Worm (Caenorhabditis elegans) whole organism, midembryonic: ENCODE measurements around the gene sor-1.

Experiments used
- T22C8.4 ChIP-seq: fragments of 200-800 bp; sonication (Bioruptor generic); IDR thresholded peaks from 2 replicates; pipeline ENCODE4 v1.3.6; 2022; ENCODE audit warnings: missing genetic modification characterization, missing compliant biosample characterization
- cog-1 ChIP-seq: sonication (generic microtip); optimal IDR thresholded peaks from 2 replicates; lab custom pipeline; 2016; ENCODE audit warnings: missing genetic modification characterization, missing compliant biosample characterization
- flt-1 ChIP-seq: fragments of 200-800 bp; sonication (Bioruptor generic); IDR thresholded peaks from 2 replicates; pipeline ENCODE4 v1.3.6; 2022; ENCODE audit warnings: missing genetic modification characterization, missing compliant biosample characterization
- klf-2 ChIP-seq: fragments of 200-800 bp; sonication (Bioruptor generic); conservative IDR thresholded peaks from 2 replicates; pipeline ENCODE4 v1.3.6; 2022; ENCODE audit warnings: missing genetic modification reagents, missing genetic modification characterization, missing compliant biosample characterization
- med-1 ChIP-seq: sonication (generic microtip); optimal IDR thresholded peaks from 2 replicates; lab custom pipeline; 2017; ENCODE audit warnings: missing genetic modification characterization, mild to moderate bottlenecking, missing compliant biosample characterization, antibody characterized with exemption, missing genetic modification reagents; ENCODE audit not compliant: insufficient read depth
- ref-1 ChIP-seq: fragments of 200-800 bp; sonication (Bioruptor generic); conservative IDR thresholded peaks from 2 replicates; pipeline ENCODE4 v1.3.6; 2022; ENCODE audit warnings: missing genetic modification reagents, missing genetic modification characterization, missing compliant biosample characterization
- tab-1 ChIP-seq: fragments of 200-800 bp; sonication (Bioruptor generic); IDR thresholded peaks from 2 replicates; pipeline ENCODE4 v1.3.6; 2022; ENCODE audit warnings: missing genetic modification characterization, missing compliant biosample characterization
- ztf-23 ChIP-seq: fragments of 200-800 bp; sonication (Bioruptor generic); IDR thresholded peaks from 2 replicates; pipeline ENCODE4 v1.3.6; 2022; ENCODE audit warnings: missing genetic modification reagents, missing genetic modification characterization, missing compliant biosample characterization
- ztf-29 ChIP-seq: fragments of 200-800 bp; sonication (Bioruptor generic); IDR thresholded peaks from 2 replicates; pipeline ENCODE4 v1.3.6; 2022; ENCODE audit warnings: missing genetic modification reagents, missing genetic modification characterization, missing compliant biosample characterization

Gene sor-1

ce11 chrIII:8417968-8418267, at the start of gene sor-1:
Gene sor-1, plus strand, starts transcription at chrIII:8418168.
- peak; percentile 62; the same call in 1 of the 2 replicates for TF ChIP-seq T22C8.4 (GFP tag; lab: Robert Waterston, UW)
- no peak for TF ChIP-seq tab-1 (GFP tag; lab: Robert Waterston, UW)
- TF ChIP-seq med-1 (GFP tag; lab: Kevin White, UChicago): no peak
- no peak for TF ChIP-seq cog-1 (tag; lab: Kevin White, UChicago)
- no peak for TF ChIP-seq ztf-23

- no peak for TF ChIP-seq ztf-23
- TF ChIP-seq T22C8.4 (GFP tag; lab: Robert Waterston, UW): no peak
- TF ChIP-seq klf-2 (GFP tag; lab: Robert Waterston, UW): no peak
- TF ChIP-seq tab-1 (GFP tag; lab: Robert Waterston, UW): no peak
- no peak for TF ChIP-seq cog-1 (tag; lab: Kevin White, UChicago)
- no peak for TF ChIP-seq ztf-29 (GFP tag; lab: Robert Waterston, UW)
- no peak for TF ChIP-seq med-1 (GFP tag; lab: Kevin White, UChicago)
Measured at ce11 chrIII:8368619-8369018, 49.3 kb upstream of the sor-1 start, which contains the start of gene R05D3.9. Gene R05D3.9, minus strand, starts transcription at chrIII:8368719.

ce11 chrIII:8369172-8369571, 48.8 kb upstream of the sor-1 start:
- TF ChIP-seq med-1 (GFP tag; lab: Kevin White, UChicago) (no peak), T22C8.4 (GFP tag; lab: Robert Waterston, UW) (no peak), ztf-29 (GFP tag; lab: Robert Waterston, UW) (no peak), ztf-23 (no peak), ref-1 (no peak), cog-1 (tag; lab: Kevin White, UChicago) (no peak), flt-1 (no peak)

- TF ChIP-seq T22C8.4 (GFP tag; lab: Robert Waterston, UW): no peak
- TF ChIP-seq ref-1: no peak
- no peak for TF ChIP-seq cog-1 (tag; lab: Kevin White, UChicago)
- no peak for TF ChIP-seq ztf-23
- no peak for TF ChIP-seq ztf-29 (GFP tag; lab: Robert Waterston, UW)
- TF ChIP-seq med-1 (GFP tag; lab: Kevin White, UChicago): no peak
- no peak for TF ChIP-seq klf-2 (GFP tag; lab: Robert Waterston, UW)
- TF ChIP-seq tab-1 (GFP tag; lab: Robert Waterston, UW): no peak
- no peak for TF ChIP-seq flt-1
Measured at ce11 chrIII:8370188-8370587, 47.8 kb upstream of the sor-1 start.

DNA sequence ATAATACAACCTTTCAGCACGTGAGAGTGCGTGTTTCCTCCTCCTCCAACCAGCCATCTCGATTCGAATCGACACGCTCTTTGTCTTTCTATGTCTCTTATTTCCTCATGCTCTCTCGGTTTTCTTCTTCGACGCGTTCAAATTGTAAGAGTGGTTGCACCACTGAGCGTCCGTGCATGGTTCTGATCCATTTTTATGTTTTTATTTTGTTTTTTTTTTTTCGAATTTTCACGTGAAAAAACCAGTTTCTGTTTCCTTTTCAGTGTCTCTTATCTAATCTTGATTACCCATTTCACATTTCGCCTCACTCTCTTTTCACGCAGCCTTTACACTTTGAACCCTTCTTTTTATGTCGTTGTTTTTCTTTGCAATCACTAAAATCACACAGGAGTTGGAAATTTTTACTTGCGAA, 47.1 kb upstream of the sor-1 start:
- TF ChIP-seq tab-1 (GFP tag; lab: Robert Waterston, UW): no peak
- no peak for TF ChIP-seq med-1 (GFP tag; lab: Kevin White, UChicago)
- TF ChIP-seq cog-1 (tag; lab: Kevin White, UChicago): no peak
- no peak for TF ChIP-seq flt-1
- no peak for TF ChIP-seq T22C8.4 (GFP tag; lab: Robert Waterston, UW)
- no peak for TF ChIP-seq klf-2 (GFP tag; lab: Robert Waterston, UW)
- no peak for TF ChIP-seq ref-1
- no peak for TF ChIP-seq ztf-29 (GFP tag; lab: Robert Waterston, UW)
- no peak for TF ChIP-seq ztf-23

- TF ChIP-seq cog-1 (tag; lab: Kevin White, UChicago): no peak
- TF ChIP-seq ztf-29 (GFP tag; lab: Robert Waterston, UW): no peak
- TF ChIP-seq flt-1: no peak
- TF ChIP-seq tab-1 (GFP tag; lab: Robert Waterston, UW): no peak
- TF ChIP-seq med-1 (GFP tag; lab: Kevin White, UChicago): no peak
Measured at ce11 chrIII:8371595-8372305, 46.2 kb upstream of the sor-1 start, which contains the start of gene lmbr-1. Gene lmbr-1, plus strand, starts transcription at chrIII:8372255.

- TF ChIP-seq ztf-29 (GFP tag; lab: Robert Waterston, UW): no peak
- no peak for TF ChIP-seq T22C8.4 (GFP tag; lab: Robert Waterston, UW)
- no peak for TF ChIP-seq tab-1 (GFP tag; lab: Robert Waterston, UW)
- TF ChIP-seq klf-2 (GFP tag; lab: Robert Waterston, UW): no peak
- no peak for TF ChIP-seq ztf-23
- no peak for TF ChIP-seq flt-1
- no peak for TF ChIP-seq cog-1 (tag; lab: Kevin White, UChicago)
- TF ChIP-seq ref-1: no peak
- no peak for TF ChIP-seq med-1 (GFP tag; lab: Kevin White, UChicago)
Measured at ce11 chrIII:8375000-8375399, 43.0 kb upstream of the sor-1 start, which contains the start of gene met-2. Gene met-2, plus strand, starts transcription at chrIII:8375300.

ce11 chrIII:8380645-8381044, 37.3 kb upstream of the sor-1 start, which contains the start of gene R05D3.12:
Gene R05D3.12, plus strand, starts transcription at chrIII:8380945.
- TF ChIP-seq med-1 (GFP tag; lab: Kevin White, UChicago) (no peak), cog-1 (tag; lab: Kevin White, UChicago) (no peak), tab-1 (GFP tag; lab: Robert Waterston, UW) (no peak), klf-2 (GFP tag; lab: Robert Waterston, UW) (no peak)

DNA sequence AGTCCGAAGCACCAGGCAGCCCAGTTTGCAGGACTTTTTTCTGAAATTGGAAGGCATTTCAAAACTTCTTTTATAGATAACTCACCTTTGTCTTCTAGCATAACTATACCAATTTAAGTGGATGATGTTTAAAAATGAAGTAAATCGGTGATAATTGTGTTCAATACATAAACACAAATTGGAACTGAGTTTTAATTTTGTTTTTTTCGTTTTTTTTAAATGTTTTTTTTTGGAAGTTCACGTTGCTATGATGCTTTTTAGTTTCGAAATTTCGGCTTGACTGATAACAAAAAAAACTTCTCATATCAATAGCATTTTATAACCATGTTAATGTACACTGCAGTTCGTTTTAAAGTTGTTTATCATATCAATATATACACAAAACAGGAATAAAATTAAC, 28.4 kb upstream of the sor-1 start, which contains the start of gene ZK353.4:
Gene ZK353.4 (minus strand): TSS at position 101 of the 400 bp plus-strand sequence.
- TF ChIP-seq flt-1: no peak
- TF ChIP-seq klf-2 (GFP tag; lab: Robert Waterston, UW): no peak
- TF ChIP-seq cog-1 (tag; lab: Kevin White, UChicago): no peak
- TF ChIP-seq ref-1: no peak
- no peak for TF ChIP-seq tab-1 (GFP tag; lab: Robert Waterston, UW)
- no peak for TF ChIP-seq T22C8.4 (GFP tag; lab: Robert Waterston, UW)
- no peak for TF ChIP-seq ztf-29 (GFP tag; lab: Robert Waterston, UW)
- TF ChIP-seq ztf-23: no peak
- TF ChIP-seq med-1 (GFP tag; lab: Kevin White, UChicago): no peak

DNA sequence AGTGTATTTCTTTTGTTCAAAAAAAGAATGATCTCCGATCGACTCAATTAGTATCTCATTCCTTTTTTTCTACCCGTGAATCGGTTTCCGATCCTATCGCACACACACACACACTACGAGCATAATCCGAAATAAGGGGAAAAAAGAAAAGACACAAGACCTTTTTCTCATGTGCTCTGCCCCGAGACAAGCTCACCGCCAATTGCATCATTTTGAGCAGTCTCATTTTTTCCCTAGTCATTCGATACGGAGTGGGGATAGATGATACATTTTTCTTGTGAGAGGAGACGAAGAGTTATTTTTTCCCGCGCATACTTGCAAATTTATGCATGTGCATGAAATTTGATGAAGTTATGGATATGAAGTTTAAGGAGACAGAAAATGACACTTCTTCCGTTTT, 25.7 kb upstream of the sor-1 start:
- no peak for TF ChIP-seq cog-1 (tag; lab: Kevin White, UChicago)
- no peak for TF ChIP-seq tab-1 (GFP tag; lab: Robert Waterston, UW)
- no peak for TF ChIP-seq flt-1
- no peak for TF ChIP-seq ztf-23
- no peak for TF ChIP-seq T22C8.4 (GFP tag; lab: Robert Waterston, UW)
- no peak for TF ChIP-seq ztf-29 (GFP tag; lab: Robert Waterston, UW)
- no peak for TF ChIP-seq ref-1
- TF ChIP-seq klf-2 (GFP tag; lab: Robert Waterston, UW): no peak
- TF ChIP-seq med-1 (GFP tag; lab: Kevin White, UChicago): no peak
